Worm (Caenorhabditis elegans) whole organism, L2 larva: Measurements from ENCODE around the gene F35F10.6.

Experiments used
- C34F6.9 ChIP-seq: fragments of 150-350 bp; optimal IDR thresholded peaks from 2 replicates; lab custom pipeline; 2014; ENCODE audit warnings: missing biosample characterization, missing genetic modification characterization
- R02D3.7 ChIP-seq: fragments of 150-350 bp; optimal IDR thresholded peaks from 2 replicates; lab custom pipeline; 2014; ENCODE audit warnings: missing biosample characterization, missing genetic modification characterization
- Y55F3AM.14 ChIP-seq: fragments of 200-800 bp; sonication (Bioruptor generic); optimal IDR thresholded peaks from 2 replicates; lab custom pipeline; 2018; ENCODE audit warnings: mild to moderate bottlenecking, missing genetic modification characterization, missing compliant biosample characterization
- ZK546.5 ChIP-seq: sonication (generic microtip); optimal IDR thresholded peaks from 2 replicates; lab custom pipeline; 2017; ENCODE audit warnings: missing biosample characterization, missing genetic modification characterization
- aly-2 ChIP-seq: fragments of 150-350 bp; optimal IDR thresholded peaks from 2 replicates; lab custom pipeline; 2014; ENCODE audit warnings: missing biosample characterization, missing genetic modification characterization
- ama-1 ChIP-seq: fragments of 150-350 bp; optimal IDR thresholded peaks from 2 replicates; lab custom pipeline; 2018; ENCODE audit warnings: inconsistent platforms
- blmp-1 ChIP-seq: sonication (generic microtip); optimal IDR thresholded peaks from 2 replicates; lab custom pipeline; 2017; ENCODE audit warnings: missing genetic modification characterization, mild to moderate bottlenecking, missing compliant biosample characterization, antibody characterized with exemption, moderate library complexity; ENCODE audit not compliant: insufficient read depth
- ceh-16 ChIP-seq: fragments of 150-350 bp; optimal IDR thresholded peaks from 2 replicates; lab custom pipeline; 2014; ENCODE audit warnings: missing biosample characterization, missing genetic modification characterization
- crh-2 ChIP-seq: sonication (generic microtip); optimal IDR thresholded peaks from 2 replicates; lab custom pipeline; 2017; ENCODE audit warnings: missing biosample characterization, missing genetic modification characterization
- dmd-4 ChIP-seq: sonication (generic microtip); optimal IDR thresholded peaks from 2 replicates; lab custom pipeline; 2017; ENCODE audit warnings: missing biosample characterization, missing genetic modification characterization
- elt-1 ChIP-seq: fragments of 150-350 bp; optimal IDR thresholded peaks from 2 replicates; lab custom pipeline; 2014; ENCODE audit warnings: missing biosample characterization, missing genetic modification characterization
- elt-3 ChIP-seq: sonication (generic microtip); optimal IDR thresholded peaks from 2 replicates; lab custom pipeline; 2017; ENCODE audit warnings: missing biosample characterization, missing genetic modification characterization
- fos-1 ChIP-seq: fragments of 150-350 bp; optimal IDR thresholded peaks from 2 replicates; lab custom pipeline; 2014; ENCODE audit warnings: missing biosample characterization, missing genetic modification characterization
- gmeb-1 ChIP-seq: fragments of 150-350 bp; optimal IDR thresholded peaks from 2 replicates; lab custom pipeline; 2014; ENCODE audit warnings: missing biosample characterization, missing genetic modification characterization
- lin-11 ChIP-seq: fragments of 150-350 bp; sonication (generic microtip); optimal IDR thresholded peaks from 2 replicates; lab custom pipeline; 2014; ENCODE audit warnings: missing biosample characterization, missing genetic modification characterization, inconsistent platforms, mixed read lengths
- lin-13 ChIP-seq: fragments of 150-350 bp; optimal IDR thresholded peaks from 2 replicates; lab custom pipeline; 2014; ENCODE audit warnings: missing biosample characterization, missing genetic modification reagents, missing genetic modification characterization
- lin-39 ChIP-seq: fragments of 150-350 bp; optimal IDR thresholded peaks from 2 replicates; lab custom pipeline; 2014; ENCODE audit warnings: missing biosample characterization, missing genetic modification reagents, missing genetic modification characterization
- lsy-2 ChIP-seq, 2 experiments: fragments of 150-350 bp in 1 of 2; sonication (generic microtip) in 1 of 2; optimal IDR thresholded peaks; 2 replicates each; lab custom pipeline; 2014 to 2017; ENCODE audit warnings: missing biosample characterization in 2 of 2, missing genetic modification characterization in 2 of 2
- mab-5 ChIP-seq: fragments of 150-350 bp; optimal IDR thresholded peaks from 2 replicates; lab custom pipeline; 2014; ENCODE audit warnings: missing biosample characterization, missing genetic modification characterization
- nhr-11 ChIP-seq: fragments of 150-350 bp; optimal IDR thresholded peaks from 2 replicates; lab custom pipeline; 2014; ENCODE audit warnings: missing biosample characterization, missing genetic modification characterization
- nhr-12 ChIP-seq: fragments of 150-350 bp; optimal IDR thresholded peaks from 2 replicates; lab custom pipeline; 2014; ENCODE audit warnings: missing biosample characterization, missing genetic modification characterization
- nhr-129 ChIP-seq: fragments of 150-350 bp; optimal IDR thresholded peaks from 2 replicates; lab custom pipeline; 2014; ENCODE audit warnings: missing biosample characterization, missing genetic modification characterization
- nhr-21 ChIP-seq: fragments of 150-350 bp; optimal IDR thresholded peaks from 2 replicates; lab custom pipeline; 2014; ENCODE audit warnings: missing biosample characterization, missing genetic modification characterization
- nhr-237 ChIP-seq: fragments of 150-350 bp; optimal IDR thresholded peaks from 2 replicates; lab custom pipeline; 2014; ENCODE audit warnings: missing biosample characterization, missing genetic modification characterization
- nhr-25 ChIP-seq: fragments of 150-350 bp; sonication (generic microtip); optimal IDR thresholded peaks from 3 replicates; lab custom pipeline; 2014; ENCODE audit warnings: missing biosample characterization, missing genetic modification characterization
- nhr-6 ChIP-seq: fragments of 150-350 bp; optimal IDR thresholded peaks from 2 replicates; lab custom pipeline; 2014; ENCODE audit warnings: missing biosample characterization, missing genetic modification characterization
- nhr-77 ChIP-seq: fragments of 150-350 bp; optimal IDR thresholded peaks from 2 replicates; lab custom pipeline; 2014; ENCODE audit warnings: missing biosample characterization, missing genetic modification characterization
- sem-4 ChIP-seq: fragments of 150-350 bp; optimal IDR thresholded peaks from 2 replicates; lab custom pipeline; 2014; ENCODE audit warnings: missing biosample characterization, missing genetic modification reagents, missing genetic modification characterization
- skn-1 ChIP-seq: sonication (generic microtip); optimal IDR thresholded peaks from 2 replicates; lab custom pipeline; 2017; ENCODE audit warnings: missing biosample characterization, missing genetic modification characterization
- sma-3 ChIP-seq: sonication (generic microtip); optimal IDR thresholded peaks from 2 replicates; lab custom pipeline; 2016; ENCODE audit warnings: missing genetic modification reagents, missing genetic modification characterization, missing compliant biosample characterization
- sma-9 ChIP-seq, 2 experiments: fragments of 150-350 bp in 1 of 2; sonication (generic microtip) in 1 of 2; optimal IDR thresholded peaks; 2 replicates each; lab custom pipeline; 2014 to 2016; ENCODE audit warnings: missing genetic modification characterization in 2 of 2, mild to moderate bottlenecking in 1 of 2, missing biosample characterization in 1 of 2, missing compliant biosample characterization in 1 of 2, missing genetic modification reagents in 1 of 2, moderate library complexity in 1 of 2
- unc-39 ChIP-seq: fragments of 150-350 bp; optimal IDR thresholded peaks from 2 replicates; lab custom pipeline; 2014; ENCODE audit warnings: missing biosample characterization, missing genetic modification characterization
- unc-55 ChIP-seq: fragments of 150-350 bp; sonication (generic microtip); optimal IDR thresholded peaks from 3 replicates; lab custom pipeline; 2014; ENCODE audit warnings: missing biosample characterization, missing genetic modification reagents, missing genetic modification characterization
- zag-1 ChIP-seq: fragments of 150-350 bp; optimal IDR thresholded peaks from 2 replicates; lab custom pipeline; 2014; ENCODE audit warnings: missing biosample characterization, missing genetic modification characterization
- ztf-11 ChIP-seq: sonication (generic microtip); optimal IDR thresholded peaks from 2 replicates; lab custom pipeline; 2017; ENCODE audit warnings: missing biosample characterization, missing genetic modification characterization
- ztf-4 ChIP-seq: fragments of 150-350 bp; optimal IDR thresholded peaks from 2 replicates; lab custom pipeline; 2014; ENCODE audit warnings: missing biosample characterization, missing genetic modification characterization

Gene F35F10.6

DNA sequence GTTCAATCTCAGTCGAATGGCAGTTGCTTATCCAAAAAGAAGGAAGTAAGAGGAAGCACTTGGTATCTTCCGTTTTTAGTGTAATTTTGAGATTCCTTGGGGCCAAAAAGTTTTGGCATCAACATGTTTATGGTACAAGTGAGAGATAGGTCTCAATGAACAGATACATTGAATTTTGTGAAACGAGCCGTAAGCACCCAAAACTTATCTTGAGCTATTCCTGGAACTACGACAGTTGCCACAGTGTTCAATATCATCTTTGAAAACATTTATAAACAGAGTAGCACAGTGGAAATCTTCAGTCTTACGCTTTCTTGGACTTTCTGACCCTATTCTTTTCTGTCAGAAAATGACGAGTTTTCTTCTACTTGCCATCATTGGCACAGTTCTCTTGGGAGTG is 14.1 kb downstream of the F35F10.6 start, which contains the start of gene T28A11.3:
TSS of gene T28A11.3 (plus strand) at position 301 of the 400 bp plus-strand sequence.
- TF ChIP-seq ama-1 (lab: Kevin White, UChicago) (no peak), zag-1 (tag; lab: Kevin White, UChicago) (no peak), nhr-237 (tag; lab: Kevin White, UChicago) (no peak), ceh-16 (tag; lab: Kevin White, UChicago) (no peak)

DNA sequence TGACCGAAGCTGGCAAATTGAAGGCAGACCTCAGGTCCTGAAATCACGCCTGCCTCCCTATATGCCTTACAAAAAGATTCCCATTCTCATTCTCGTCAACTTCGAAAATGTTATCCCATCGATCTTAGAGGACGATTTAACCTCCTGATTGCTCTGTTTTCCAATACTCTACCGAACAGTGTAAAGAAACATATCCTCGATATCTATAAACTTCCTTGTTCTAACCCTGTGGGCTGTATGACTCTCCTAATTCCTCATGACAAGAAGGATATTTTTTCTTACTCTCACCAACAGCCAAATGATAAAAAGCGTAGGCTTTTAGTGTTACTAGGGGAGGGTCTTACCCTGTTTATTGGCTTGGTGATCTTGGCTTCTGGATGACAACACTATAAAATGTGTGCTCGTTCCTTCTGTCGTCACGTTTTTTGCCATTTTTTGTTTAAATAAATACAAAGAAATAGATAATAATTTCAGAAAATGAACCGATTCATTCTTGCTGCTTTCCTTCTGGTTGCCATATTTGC is 15.5 kb downstream of the F35F10.6 start, which contains the start of gene T28A11.4:
TSS of gene T28A11.4 (plus strand) at position 474 of the 524 bp plus-strand sequence.
- TF ChIP-seq ZK546.5 (no peak), R02D3.7 (tag; lab: Kevin White, UChicago) (no peak), ceh-16 (tag; lab: Kevin White, UChicago) (no peak), ztf-4 (tag; lab: Kevin White, UChicago) (no peak), lsy-2 (tag; optimal IDR thresholded peaks at IDR 0.05; lab: Kevin White, UChicago) (no peak), elt-3 (tag; lab: Kevin White, UChicago) (no peak), unc-55 (no peak), unc-39 (no peak), nhr-77 (tag; lab: Kevin White, UChicago) (no peak), sma-3 (GFP tag; lab: Kevin White, UChicago) (no peak), nhr-237 (tag; lab: Kevin White, UChicago) (no peak), mab-5 (tag; lab: Kevin White, UChicago) (no peak), crh-2 (tag; lab: Kevin White, UChicago) (no peak), Y55F3AM.14 (no peak), lin-11 (tag; lab: Kevin White, UChicago) (no peak), sma-9 (GFP tag; optimal IDR thresholded peaks at IDR 0.05; lab: Kevin White, UChicago) (no peak), sma-9 (tag; optimal IDR thresholded peaks at IDR 0.05; lab: Kevin White, UChicago) (no peak), elt-1 (no peak)

DNA sequence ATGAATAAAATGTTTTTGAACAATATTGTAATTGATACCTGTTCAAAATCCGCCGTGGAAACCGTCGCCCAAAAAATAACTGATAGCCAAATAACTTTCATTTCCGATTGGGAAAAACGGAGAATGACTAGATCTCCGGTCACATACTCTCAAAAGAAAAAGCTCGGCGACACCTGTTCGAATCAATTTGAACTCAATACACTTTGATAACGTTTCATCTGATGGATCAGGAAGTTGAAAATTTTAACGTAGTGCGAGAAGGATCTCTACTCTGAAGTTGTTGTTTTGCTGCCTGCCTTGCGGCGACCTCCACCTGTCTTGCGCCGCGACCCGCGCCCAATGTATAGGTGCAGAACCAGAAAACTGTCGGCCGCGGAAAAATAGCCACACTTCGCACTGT is 16.0 kb downstream of the F35F10.6 start, which contains the start of gene T28A11.20:
TSS of gene T28A11.20 (minus strand) at position 101 of the 400 bp plus-strand sequence.
- TF ChIP-seq dmd-4: no peak
- TF ChIP-seq nhr-25: no peak
- TF ChIP-seq fos-1 (tag; lab: Kevin White, UChicago): no peak
- no peak for TF ChIP-seq skn-1 (tag; lab: Kevin White, UChicago)
- no peak for TF ChIP-seq lin-13
- no peak for TF ChIP-seq crh-2 (tag; lab: Kevin White, UChicago)
- TF ChIP-seq Y55F3AM.14: no peak
- TF ChIP-seq nhr-21: no peak
- TF ChIP-seq blmp-1: no peak
- no peak for TF ChIP-seq aly-2 (tag; lab: Kevin White, UChicago)
- TF ChIP-seq nhr-237 (tag; lab: Kevin White, UChicago): no peak
- no peak for TF ChIP-seq nhr-77 (tag; lab: Kevin White, UChicago)

DNA sequence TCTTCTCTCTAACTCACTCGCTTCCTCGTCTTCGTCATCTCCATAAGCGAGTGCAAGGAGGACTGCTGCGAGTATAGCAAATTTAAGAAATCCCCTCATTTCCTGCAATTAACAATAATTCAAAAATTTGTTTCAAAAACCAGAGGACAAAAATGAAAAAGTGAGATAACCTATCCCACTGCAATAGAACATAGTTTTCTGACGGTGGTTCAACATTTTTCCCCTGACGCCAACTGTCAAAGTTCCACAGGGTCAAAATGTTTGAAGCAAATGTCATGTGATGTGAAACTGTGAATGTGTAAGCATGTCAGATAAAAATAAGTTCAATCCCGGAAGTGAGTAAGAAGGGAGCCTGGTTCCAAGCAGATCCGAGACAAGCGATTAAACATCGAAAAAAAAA is 19.8 kb downstream of the F35F10.6 start, which contains the start of gene T28A11.19:
TSS of gene T28A11.19 (minus strand) at position 108 of the 400 bp plus-strand sequence.
- TF ChIP-seq aly-2 (tag; lab: Kevin White, UChicago) (no peak), sma-9 (GFP tag; optimal IDR thresholded peaks at IDR 0.05; lab: Kevin White, UChicago) (peak; percentile 33), sma-9 (tag; optimal IDR thresholded peaks at IDR 0.05; lab: Kevin White, UChicago) (no peak)
- TF ChIP-seq, all 48 proteins: peak for 1

DNA sequence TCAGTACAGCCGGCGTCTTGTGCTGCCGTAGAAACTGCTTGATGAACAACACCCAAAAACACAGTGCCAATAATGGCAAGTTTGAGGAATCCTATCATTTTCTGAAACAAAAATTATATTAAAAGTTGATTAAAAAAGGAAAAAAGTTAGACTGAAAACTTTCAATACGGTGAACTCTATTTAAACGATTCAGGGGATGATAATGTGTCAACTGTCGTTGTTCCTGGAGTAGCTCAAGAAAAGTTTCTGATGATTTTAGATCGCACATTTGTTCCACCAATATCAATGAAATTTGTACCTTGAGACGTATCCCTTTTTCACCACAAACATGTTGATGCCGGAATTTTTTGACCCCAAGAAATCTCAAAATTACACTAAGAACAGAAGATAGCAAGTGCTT is 21.2 kb downstream of the F35F10.6 start, which contains the start of gene T28A11.18:
TSS of gene T28A11.18 (minus strand) at position 101 of the 400 bp plus-strand sequence.
- TF ChIP-seq ceh-16 (tag; lab: Kevin White, UChicago): no peak
- TF ChIP-seq ztf-11 (tag; lab: Kevin White, UChicago): no peak
- no peak for TF ChIP-seq sem-4 (tag; lab: Kevin White, UChicago)
- TF ChIP-seq ztf-4 (tag; lab: Kevin White, UChicago): no peak

DNA sequence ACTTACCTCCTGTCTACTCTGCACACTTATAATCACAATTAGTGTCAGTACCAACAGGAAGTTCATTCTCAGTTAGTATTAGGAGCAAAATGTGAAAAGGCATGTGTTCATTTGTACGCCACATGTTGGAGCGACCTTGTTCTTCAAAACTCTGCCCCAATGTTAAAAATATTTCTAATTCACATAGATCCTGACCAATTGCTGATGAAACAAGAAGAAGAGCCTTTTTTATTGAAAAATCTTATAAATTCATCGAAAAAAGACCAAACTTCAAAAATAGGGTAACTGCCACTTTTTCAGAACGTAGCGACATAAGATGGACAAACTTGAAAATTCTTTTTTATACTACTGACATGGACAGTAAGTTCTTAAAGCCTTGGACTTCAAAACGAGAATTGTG is 23.0 kb downstream of the F35F10.6 start, which contains the start of gene T28A11.17:
TSS of gene T28A11.17 (minus strand) at position 101 of the 400 bp plus-strand sequence.
- no peak for TF ChIP-seq sma-9 (GFP tag; optimal IDR thresholded peaks at IDR 0.05; lab: Kevin White, UChicago)
- no peak for TF ChIP-seq sma-9 (tag; optimal IDR thresholded peaks at IDR 0.05; lab: Kevin White, UChicago)
- no peak for TF ChIP-seq dmd-4
- no peak for TF ChIP-seq lsy-2 (tag; optimal IDR thresholded peaks at IDR 0.05; lab: Kevin White, UChicago)
- TF ChIP-seq nhr-11 (tag; lab: Kevin White, UChicago): no peak
- TF ChIP-seq unc-55: no peak
- no peak for TF ChIP-seq nhr-21
- no peak for TF ChIP-seq nhr-6
- TF ChIP-seq ztf-4 (tag; lab: Kevin White, UChicago): no peak
- TF ChIP-seq ama-1 (lab: Kevin White, UChicago): no peak
- no peak for TF ChIP-seq nhr-77 (tag; lab: Kevin White, UChicago)
- no peak for TF ChIP-seq sem-4 (tag; lab: Kevin White, UChicago)
- no peak for TF ChIP-seq gmeb-1 (tag; lab: Kevin White, UChicago)
- no peak for TF ChIP-seq lin-39 (tag; lab: Kevin White, UChicago)
- no peak for TF ChIP-seq nhr-12
- TF ChIP-seq zag-1 (tag; lab: Kevin White, UChicago): no peak
- no peak for TF ChIP-seq nhr-129 (tag; lab: Kevin White, UChicago)
- no peak for TF ChIP-seq C34F6.9
